Worm (Caenorhabditis elegans) whole organism, L2 larva: ENCODE results near the gene F59E12.1.

Experiments used
- C34F6.9 ChIP-seq: fragments of 150-350 bp; optimal IDR thresholded peaks from 2 replicates; lab custom pipeline; 2014; ENCODE audit warnings: missing biosample characterization, missing genetic modification characterization
- F13H6.1 ChIP-seq: sonication (generic microtip); optimal IDR thresholded peaks from 2 replicates; lab custom pipeline; 2016; ENCODE audit warnings: missing genetic modification characterization, missing compliant biosample characterization
- R02D3.7 ChIP-seq: fragments of 150-350 bp; optimal IDR thresholded peaks from 2 replicates; lab custom pipeline; 2014; ENCODE audit warnings: missing biosample characterization, missing genetic modification characterization
- ZK546.5 ChIP-seq: sonication (generic microtip); optimal IDR thresholded peaks from 2 replicates; lab custom pipeline; 2017; ENCODE audit warnings: missing biosample characterization, missing genetic modification characterization
- alr-1 ChIP-seq: fragments of 150-350 bp; optimal IDR thresholded peaks from 2 replicates; lab custom pipeline; 2014; ENCODE audit warnings: missing biosample characterization, missing genetic modification characterization
- aly-2 ChIP-seq: fragments of 150-350 bp; optimal IDR thresholded peaks from 2 replicates; lab custom pipeline; 2014; ENCODE audit warnings: missing biosample characterization, missing genetic modification characterization
- ama-1 ChIP-seq: fragments of 150-350 bp; optimal IDR thresholded peaks from 2 replicates; lab custom pipeline; 2018; ENCODE audit warnings: inconsistent platforms
- blmp-1 ChIP-seq: sonication (generic microtip); optimal IDR thresholded peaks from 2 replicates; lab custom pipeline; 2017; ENCODE audit warnings: missing genetic modification characterization, mild to moderate bottlenecking, missing compliant biosample characterization, antibody characterized with exemption, moderate library complexity; ENCODE audit not compliant: insufficient read depth
- ceh-16 ChIP-seq: fragments of 150-350 bp; optimal IDR thresholded peaks from 2 replicates; lab custom pipeline; 2014; ENCODE audit warnings: missing biosample characterization, missing genetic modification characterization
- ceh-82 ChIP-seq: fragments of 150-350 bp; optimal IDR thresholded peaks from 2 replicates; lab custom pipeline; 2014; ENCODE audit warnings: missing biosample characterization, missing genetic modification characterization
- crh-2 ChIP-seq: sonication (generic microtip); optimal IDR thresholded peaks from 2 replicates; lab custom pipeline; 2017; ENCODE audit warnings: missing biosample characterization, missing genetic modification characterization
- dmd-4 ChIP-seq: sonication (generic microtip); optimal IDR thresholded peaks from 2 replicates; lab custom pipeline; 2017; ENCODE audit warnings: missing biosample characterization, missing genetic modification characterization
- egl-27 ChIP-seq: sonication (generic microtip); optimal IDR thresholded peaks from 3 replicates; lab custom pipeline; 2017; ENCODE audit warnings: missing biosample characterization, missing genetic modification reagents, missing genetic modification characterization
- elt-1 ChIP-seq: fragments of 150-350 bp; optimal IDR thresholded peaks from 2 replicates; lab custom pipeline; 2014; ENCODE audit warnings: missing biosample characterization, missing genetic modification characterization
- elt-3 ChIP-seq: sonication (generic microtip); optimal IDR thresholded peaks from 2 replicates; lab custom pipeline; 2017; ENCODE audit warnings: missing biosample characterization, missing genetic modification characterization
- fos-1 ChIP-seq: fragments of 150-350 bp; optimal IDR thresholded peaks from 2 replicates; lab custom pipeline; 2014; ENCODE audit warnings: missing biosample characterization, missing genetic modification characterization
- lin-11 ChIP-seq: fragments of 150-350 bp; sonication (generic microtip); optimal IDR thresholded peaks from 2 replicates; lab custom pipeline; 2014; ENCODE audit warnings: missing biosample characterization, missing genetic modification characterization, inconsistent platforms, mixed read lengths
- lin-13 ChIP-seq: fragments of 150-350 bp; optimal IDR thresholded peaks from 2 replicates; lab custom pipeline; 2014; ENCODE audit warnings: missing biosample characterization, missing genetic modification reagents, missing genetic modification characterization
- lin-39 ChIP-seq: fragments of 150-350 bp; optimal IDR thresholded peaks from 2 replicates; lab custom pipeline; 2014; ENCODE audit warnings: missing biosample characterization, missing genetic modification reagents, missing genetic modification characterization
- lsy-2 ChIP-seq, 2 experiments: fragments of 150-350 bp in 1 of 2; sonication (generic microtip) in 1 of 2; optimal IDR thresholded peaks; 2 replicates each; lab custom pipeline; 2014 to 2017; ENCODE audit warnings: missing biosample characterization in 2 of 2, missing genetic modification characterization in 2 of 2
- mab-5 ChIP-seq: fragments of 150-350 bp; optimal IDR thresholded peaks from 2 replicates; lab custom pipeline; 2014; ENCODE audit warnings: missing biosample characterization, missing genetic modification characterization
- mbf-1 ChIP-seq: sonication (generic microtip); optimal IDR thresholded peaks from 2 replicates; lab custom pipeline; 2017; ENCODE audit warnings: missing biosample characterization, missing genetic modification characterization
- mdl-1 ChIP-seq, 2 experiments: fragments of 150-350 bp in 1 of 2; sonication (generic microtip) in 1 of 2; optimal IDR thresholded peaks; 2 replicates each; lab custom pipeline; 2017; ENCODE audit warnings: missing biosample characterization in 2 of 2, missing genetic modification characterization in 2 of 2
- nhr-11 ChIP-seq: fragments of 150-350 bp; optimal IDR thresholded peaks from 2 replicates; lab custom pipeline; 2014; ENCODE audit warnings: missing biosample characterization, missing genetic modification characterization
- nhr-12 ChIP-seq: fragments of 150-350 bp; optimal IDR thresholded peaks from 2 replicates; lab custom pipeline; 2014; ENCODE audit warnings: missing biosample characterization, missing genetic modification characterization
- nhr-129 ChIP-seq: fragments of 150-350 bp; optimal IDR thresholded peaks from 2 replicates; lab custom pipeline; 2014; ENCODE audit warnings: missing biosample characterization, missing genetic modification characterization
- nhr-21 ChIP-seq: fragments of 150-350 bp; optimal IDR thresholded peaks from 2 replicates; lab custom pipeline; 2014; ENCODE audit warnings: missing biosample characterization, missing genetic modification characterization
- nhr-23 ChIP-seq: fragments of 150-350 bp; optimal IDR thresholded peaks from 2 replicates; lab custom pipeline; 2014; ENCODE audit warnings: missing biosample characterization, missing genetic modification reagents, missing genetic modification characterization
- nhr-237 ChIP-seq: fragments of 150-350 bp; optimal IDR thresholded peaks from 2 replicates; lab custom pipeline; 2014; ENCODE audit warnings: missing biosample characterization, missing genetic modification characterization
- nhr-25 ChIP-seq: fragments of 150-350 bp; sonication (generic microtip); optimal IDR thresholded peaks from 3 replicates; lab custom pipeline; 2014; ENCODE audit warnings: missing biosample characterization, missing genetic modification characterization
- nhr-6 ChIP-seq: fragments of 150-350 bp; optimal IDR thresholded peaks from 2 replicates; lab custom pipeline; 2014; ENCODE audit warnings: missing biosample characterization, missing genetic modification characterization
- nhr-77 ChIP-seq: fragments of 150-350 bp; optimal IDR thresholded peaks from 2 replicates; lab custom pipeline; 2014; ENCODE audit warnings: missing biosample characterization, missing genetic modification characterization
- peb-1 ChIP-seq: fragments of 150-350 bp; optimal IDR thresholded peaks from 2 replicates; lab custom pipeline; 2014; ENCODE audit warnings: missing biosample characterization, missing genetic modification characterization
- sem-4 ChIP-seq: fragments of 150-350 bp; optimal IDR thresholded peaks from 2 replicates; lab custom pipeline; 2014; ENCODE audit warnings: missing biosample characterization, missing genetic modification reagents, missing genetic modification characterization
- skn-1 ChIP-seq: sonication (generic microtip); optimal IDR thresholded peaks from 2 replicates; lab custom pipeline; 2017; ENCODE audit warnings: missing biosample characterization, missing genetic modification characterization
- sma-3 ChIP-seq: sonication (generic microtip); optimal IDR thresholded peaks from 2 replicates; lab custom pipeline; 2016; ENCODE audit warnings: missing genetic modification reagents, missing genetic modification characterization, missing compliant biosample characterization
- sma-9 ChIP-seq, 2 experiments: fragments of 150-350 bp in 1 of 2; sonication (generic microtip) in 1 of 2; optimal IDR thresholded peaks; 2 replicates each; lab custom pipeline; 2014 to 2016; ENCODE audit warnings: missing genetic modification characterization in 2 of 2, mild to moderate bottlenecking in 1 of 2, missing biosample characterization in 1 of 2, missing compliant biosample characterization in 1 of 2, missing genetic modification reagents in 1 of 2, moderate library complexity in 1 of 2
- snpc-4 ChIP-seq: fragments of 150-350 bp; optimal IDR thresholded peaks from 2 replicates; lab custom pipeline; 2014; ENCODE audit warnings: missing biosample characterization, missing genetic modification characterization
- unc-39 ChIP-seq: fragments of 150-350 bp; optimal IDR thresholded peaks from 2 replicates; lab custom pipeline; 2014; ENCODE audit warnings: missing biosample characterization, missing genetic modification characterization
- unc-55 ChIP-seq: fragments of 150-350 bp; sonication (generic microtip); optimal IDR thresholded peaks from 3 replicates; lab custom pipeline; 2014; ENCODE audit warnings: missing biosample characterization, missing genetic modification reagents, missing genetic modification characterization
- unc-62 ChIP-seq: fragments of 150-350 bp; optimal IDR thresholded peaks from 2 replicates; lab custom pipeline; 2014; ENCODE audit warnings: missing biosample characterization, missing genetic modification reagents, missing genetic modification characterization
- zag-1 ChIP-seq: fragments of 150-350 bp; optimal IDR thresholded peaks from 2 replicates; lab custom pipeline; 2014; ENCODE audit warnings: missing biosample characterization, missing genetic modification characterization
- ztf-1 ChIP-seq: fragments of 200-800 bp; sonication (Bioruptor generic); conservative IDR thresholded peaks from 2 replicates; pipeline ENCODE4 v1.3.6; 2022; ENCODE audit warnings: missing genetic modification characterization, missing compliant biosample characterization
- ztf-11 ChIP-seq: sonication (generic microtip); optimal IDR thresholded peaks from 2 replicates; lab custom pipeline; 2017; ENCODE audit warnings: missing biosample characterization, missing genetic modification characterization
- ztf-4 ChIP-seq: fragments of 150-350 bp; optimal IDR thresholded peaks from 2 replicates; lab custom pipeline; 2014; ENCODE audit warnings: missing biosample characterization, missing genetic modification characterization

F59E12.1 gene

DNA sequence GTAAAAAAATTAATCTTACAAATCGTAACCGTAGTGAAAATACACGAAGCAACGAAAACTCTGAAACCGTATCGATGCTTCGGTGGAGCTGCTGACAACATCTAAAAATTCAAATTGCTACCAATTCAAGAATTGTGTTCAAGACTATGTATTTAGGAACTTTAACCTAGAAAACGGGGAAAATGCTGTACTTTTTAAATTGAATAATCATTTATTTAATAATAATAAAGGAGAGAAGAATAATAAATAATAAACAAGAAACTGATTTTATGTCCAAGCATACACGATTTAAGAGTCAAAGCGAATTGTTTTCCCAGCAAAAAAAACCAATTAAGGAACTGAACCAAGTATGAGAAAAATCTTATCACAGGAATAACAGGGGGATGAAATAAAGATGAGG is 15.3 kb downstream of the F59E12.1 start, which contains the start of gene C25H3.17:
C25H3.17 (minus strand) TSS at position 101 of the 400 bp plus-strand sequence.
- TF ChIP-seq dmd-4 (tag; lab: Kevin White, UChicago) (no peak), sma-9 (GFP tag; optimal IDR thresholded peaks at IDR 0.05; lab: Kevin White, UChicago) (no peak), sma-9 (tag; optimal IDR thresholded peaks at IDR 0.05; lab: Kevin White, UChicago) (no peak), ceh-16 (tag; lab: Kevin White, UChicago) (no peak), unc-39 (no peak), nhr-25 (tag; lab: Kevin White, UChicago) (no peak), unc-55 (no peak), elt-3 (tag; lab: Kevin White, UChicago) (no peak), lin-13 (GFP tag; lab: Kevin White, UChicago) (no peak), elt-1 (tag; lab: Kevin White, UChicago) (no peak), nhr-6 (tag; lab: Kevin White, UChicago) (no peak), nhr-12 (tag; lab: Kevin White, UChicago) (no peak), nhr-11 (tag; lab: Kevin White, UChicago) (no peak), F13H6.1 (tag; lab: Kevin White, UChicago) (no peak), ztf-1 (GFP tag; lab: Robert Waterston, UW) (no peak), ZK546.5 (tag; lab: Kevin White, UChicago) (no peak), R02D3.7 (tag; lab: Kevin White, UChicago) (no peak), lin-39 (tag; lab: Kevin White, UChicago) (no peak), sma-3 (GFP tag; lab: Kevin White, UChicago) (no peak)

DNA sequence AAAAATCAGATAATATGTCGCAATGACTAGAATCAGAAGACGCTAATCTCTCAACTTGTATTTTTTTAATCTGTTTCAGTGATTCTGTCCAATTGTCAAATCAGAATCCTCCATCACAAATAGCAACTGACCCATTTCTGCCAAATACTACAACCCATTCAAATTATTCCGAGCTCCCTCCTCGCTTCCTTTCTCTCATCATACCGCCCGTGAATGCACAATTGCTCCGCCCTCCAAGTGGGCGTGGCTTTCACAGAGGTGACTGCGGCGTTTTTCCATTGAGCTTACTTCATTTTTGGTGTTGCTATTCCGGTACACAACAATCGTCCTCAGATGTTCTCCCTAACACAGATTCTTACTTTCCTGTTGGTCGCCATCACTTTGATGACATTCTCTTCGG is 26.4 kb downstream of the F59E12.1 start, which contains the start of gene flp-27:
flp-27 (plus strand) TSS at position 301 of the 400 bp plus-strand sequence.
- no peak for TF ChIP-seq dmd-4 (tag; lab: Kevin White, UChicago)
- TF ChIP-seq C34F6.9 (tag; lab: Kevin White, UChicago), result no peak
- no peak for TF ChIP-seq nhr-23 (tag; lab: Kevin White, UChicago)
- no peak for TF ChIP-seq blmp-1 (tag; lab: Kevin White, UChicago)
- no peak for TF ChIP-seq fos-1 (tag; lab: Kevin White, UChicago)
- no peak for TF ChIP-seq egl-27 (tag; lab: Kevin White, UChicago)

DNA sequence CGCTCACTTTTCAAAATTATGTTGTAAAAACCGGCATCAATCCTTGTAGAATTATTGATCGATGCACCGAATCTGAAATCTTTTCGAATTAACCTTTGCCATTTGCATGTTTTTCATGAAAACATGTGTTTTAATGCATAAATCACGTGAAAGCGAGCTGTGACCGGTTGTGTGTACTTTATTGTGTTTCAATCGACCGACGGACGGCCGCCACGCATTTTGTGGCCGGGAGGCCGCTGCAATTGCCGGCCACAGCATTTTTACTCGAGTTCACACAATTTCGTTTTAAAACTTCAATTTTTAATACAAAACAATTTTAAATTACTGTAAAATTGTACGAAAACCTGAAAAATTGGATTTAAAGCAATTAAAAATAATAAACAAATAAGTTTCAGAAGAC is 34.6 kb downstream of the F59E12.1 start, which contains the start of gene C25H3.11:
C25H3.11 (minus strand) TSS at position 82 of the 400 bp plus-strand sequence.
- no peak for TF ChIP-seq sem-4 (tag; lab: Kevin White, UChicago)
- no peak for TF ChIP-seq lin-39 (tag; lab: Kevin White, UChicago)
- no peak for TF ChIP-seq nhr-11 (tag; lab: Kevin White, UChicago)
- peak; percentile 16 for TF ChIP-seq unc-55
- no peak for TF ChIP-seq unc-62 (GFP tag; lab: Kevin White, UChicago)
- no peak for TF ChIP-seq elt-3 (tag; lab: Kevin White, UChicago)
- no peak for TF ChIP-seq aly-2
- peak; percentile 41 for TF ChIP-seq nhr-25 (tag; lab: Kevin White, UChicago)
- no peak for TF ChIP-seq ZK546.5 (tag; lab: Kevin White, UChicago)
- no peak for TF ChIP-seq lin-11 (tag; lab: Kevin White, UChicago)
- no peak for TF ChIP-seq ceh-82 (tag; lab: Kevin White, UChicago)
- TF ChIP-seq nhr-237 (tag; lab: Kevin White, UChicago), result no peak
- TF ChIP-seq C34F6.9 (tag; lab: Kevin White, UChicago), result peak; percentile 47
- TF ChIP-seq mab-5 (tag; lab: Kevin White, UChicago), result no peak
- TF ChIP-seq zag-1 (tag; lab: Kevin White, UChicago), result no peak
- no peak for TF ChIP-seq ztf-1 (GFP tag; lab: Robert Waterston, UW)
- no peak for TF ChIP-seq nhr-12 (tag; lab: Kevin White, UChicago)
- TF ChIP-seq F13H6.1 (tag; lab: Kevin White, UChicago), result peak; percentile 13
- peak in 1 of 2 experiments; percentile 43 for TF ChIP-seq lsy-2 (tag; optimal IDR thresholded peaks at IDR 0.05; lab: Kevin White, UChicago)
- TF ChIP-seq alr-1 (tag; lab: Kevin White, UChicago), result no peak
- TF ChIP-seq ztf-4 (tag; lab: Kevin White, UChicago), result no peak
- TF ChIP-seq mbf-1 (tag; lab: Kevin White, UChicago), result no peak
- no peak for TF ChIP-seq dmd-4 (tag; lab: Kevin White, UChicago)
- TF ChIP-seq nhr-21 (tag; lab: Kevin White, UChicago), result peak; percentile 21
- TF ChIP-seq unc-39, result no peak
- TF ChIP-seq ama-1 (lab: Kevin White, UChicago), result no peak
- peak; percentile 10 for TF ChIP-seq sma-3 (GFP tag; lab: Kevin White, UChicago)
- TF ChIP-seq fos-1 (tag; lab: Kevin White, UChicago), result peak; percentile 33
- peak; percentile 59 for TF ChIP-seq crh-2 (tag; lab: Kevin White, UChicago)
- no peak for TF ChIP-seq ztf-11
- TF ChIP-seq egl-27 (tag; lab: Kevin White, UChicago), result no peak
- TF ChIP-seq elt-1 (tag; lab: Kevin White, UChicago), result no peak
- TF ChIP-seq nhr-23 (tag; lab: Kevin White, UChicago), result no peak
- TF ChIP-seq peb-1 (tag; lab: Kevin White, UChicago), result no peak
- no peak for TF ChIP-seq nhr-77 (tag; lab: Kevin White, UChicago)
- no peak for TF ChIP-seq skn-1 (tag; lab: Kevin White, UChicago)
- no peak for TF ChIP-seq lin-13 (GFP tag; lab: Kevin White, UChicago)
- TF ChIP-seq nhr-129 (tag; lab: Kevin White, UChicago), result no peak
- TF ChIP-seq mdl-1 (tag; optimal IDR thresholded peaks at IDR 0.05; lab: Kevin White, UChicago), result no peak
- TF ChIP-seq snpc-4 (tag; lab: Kevin White, UChicago), result no peak
- TF ChIP-seq nhr-6 (tag; lab: Kevin White, UChicago), result no peak
